Worm (Caenorhabditis elegans) whole organism, L4 larva: ENCODE results near the gene npp-15.
A peak's percentile ranks its signal among the peaks of the same experiment; 100 is the strongest.

Experiments used
- D1046.2 ChIP-seq: fragments of 200-800 bp; sonication (Bioruptor generic); IDR thresholded peaks from 2 replicates; pipeline ENCODE4 v1.3.6; 2022; ENCODE audit warnings: missing genetic modification characterization, missing compliant biosample characterization
- F10B5.3 ChIP-seq: sonication (generic microtip); optimal IDR thresholded peaks from 2 replicates; lab custom pipeline; 2016; ENCODE audit warnings: mild to moderate bottlenecking, missing genetic modification characterization, missing compliant biosample characterization
- F49E8.2 ChIP-seq: sonication (generic microtip); optimal IDR thresholded peaks from 2 replicates; lab custom pipeline; 2016; ENCODE audit warnings: missing compliant biosample characterization, mild to moderate bottlenecking, missing genetic modification characterization, borderline replicate concordance
- R02D3.7 ChIP-seq: fragments of 150-350 bp; sonication (generic microtip); optimal IDR thresholded peaks from 3 replicates; lab custom pipeline; 2014; ENCODE audit warnings: missing biosample characterization, missing genetic modification characterization
- T20F7.1 ChIP-seq: fragments of 200-800 bp; sonication (Bioruptor generic); optimal IDR thresholded peaks from 2 replicates; lab custom pipeline; 2018; ENCODE audit warnings: mild to moderate bottlenecking, missing genetic modification characterization, missing compliant biosample characterization
- T26A8.4 ChIP-seq: fragments of 200-800 bp; sonication (Bioruptor generic); IDR thresholded peaks from 2 replicates; pipeline ENCODE4 v1.3.6; 2022; ENCODE audit warnings: missing genetic modification characterization, missing compliant biosample characterization
- Y105C5A.15 ChIP-seq: fragments of 200-800 bp; sonication (Bioruptor generic); IDR thresholded peaks from 2 replicates; pipeline ENCODE4 v1.3.6; 2022; ENCODE audit warnings: missing genetic modification characterization, missing compliant biosample characterization
- Y75B8A.6 ChIP-seq: fragments of 200-800 bp; sonication (Bioruptor generic); IDR thresholded peaks from 2 replicates; pipeline ENCODE4 v1.3.6; 2022; ENCODE audit warnings: missing genetic modification reagents, missing genetic modification characterization, missing compliant biosample characterization
- ZK337.2 ChIP-seq: fragments of 200-800 bp; sonication (Bioruptor generic); IDR thresholded peaks from 2 replicates; pipeline ENCODE4 v1.3.6; 2022; ENCODE audit warnings: missing genetic modification reagents, missing genetic modification characterization, missing compliant biosample characterization
- aha-1 ChIP-seq: fragments of 150-350 bp; peaks from one replicate; lab custom pipeline; 2014; ENCODE audit warnings: missing biosample characterization, missing genetic modification characterization
- aly-2 ChIP-seq: sonication (generic microtip); optimal IDR thresholded peaks from 2 replicates; lab custom pipeline; 2018; ENCODE audit warnings: missing biosample characterization, missing genetic modification characterization
- ceh-20 ChIP-seq: fragments of 200-800 bp; sonication (Bioruptor generic); IDR thresholded peaks from 2 replicates; pipeline ENCODE4 v1.3.6; 2022; ENCODE audit warnings: missing genetic modification reagents, missing genetic modification characterization, missing compliant biosample characterization
- ceh-32 ChIP-seq: sonication (generic microtip); optimal IDR thresholded peaks from 2 replicates; lab custom pipeline; 2016; ENCODE audit warnings: mild to moderate bottlenecking, missing genetic modification characterization, missing compliant biosample characterization; ENCODE audit not compliant: poor library complexity
- ces-1 ChIP-seq: fragments of 150-350 bp; sonication (generic microtip); optimal IDR thresholded peaks from 4 replicates; lab custom pipeline; 2014; ENCODE audit warnings: missing biosample characterization, missing genetic modification reagents, missing genetic modification characterization
- ctbp-1 ChIP-seq: fragments of 200-800 bp; sonication (Bioruptor generic); IDR thresholded peaks from 2 replicates; pipeline ENCODE4 v1.3.6; 2022; ENCODE audit warnings: missing genetic modification reagents, missing genetic modification characterization, missing compliant biosample characterization
- daf-16 ChIP-seq, 3 experiments: sonication (generic microtip); optimal IDR thresholded peaks; 2 replicates each; lab custom pipeline; 2016 to 2017; ENCODE audit warnings: missing genetic modification characterization in 3 of 3, missing genetic modification reagents in 3 of 3, mild to moderate bottlenecking in 2 of 3, missing compliant biosample characterization in 2 of 3, missing biosample characterization in 1 of 3, moderate library complexity in 1 of 3
- egl-27 ChIP-seq: sonication (generic microtip); optimal IDR thresholded peaks from 3 replicates; lab custom pipeline; 2017; ENCODE audit warnings: missing biosample characterization, missing genetic modification reagents, missing genetic modification characterization
- egl-43 ChIP-seq: fragments of 200-800 bp; sonication (Bioruptor generic); IDR thresholded peaks from 2 replicates; pipeline ENCODE4 v1.3.6; 2022; ENCODE audit warnings: missing genetic modification reagents, missing genetic modification characterization, missing compliant biosample characterization
- fkh-10 ChIP-seq: fragments of 150-350 bp; optimal IDR thresholded peaks from 2 replicates; lab custom pipeline; 2014; ENCODE audit warnings: missing biosample characterization, missing genetic modification reagents, missing genetic modification characterization
- hif-1 ChIP-seq, 2 experiments: sonication (generic microtip); optimal IDR thresholded peaks; 2 replicates each; lab custom pipeline; 2016 to 2017; ENCODE audit warnings: missing compliant biosample characterization in 2 of 2, missing genetic modification characterization in 2 of 2, missing genetic modification reagents in 2 of 2, missing genotype in 2 of 2, mild to moderate bottlenecking in 1 of 2
- hlh-11 ChIP-seq: fragments of 200-800 bp; sonication (Bioruptor generic); optimal IDR thresholded peaks from 2 replicates; lab custom pipeline; 2018; ENCODE audit warnings: mild to moderate bottlenecking, missing genetic modification characterization, missing compliant biosample characterization
- hlh-30 ChIP-seq: sonication (generic microtip); optimal IDR thresholded peaks from 2 replicates; lab custom pipeline; 2017; ENCODE audit warnings: antibody characterized with exemption, mild to moderate bottlenecking, missing genetic modification characterization, missing compliant biosample characterization; ENCODE audit not compliant: insufficient read depth
- lin-1 ChIP-seq: fragments of 200-800 bp; sonication (Bioruptor generic); IDR thresholded peaks from 2 replicates; pipeline ENCODE4 v1.3.6; 2022; ENCODE audit warnings: missing genetic modification reagents, missing genetic modification characterization, missing compliant biosample characterization
- lin-13 ChIP-seq: fragments of 150-350 bp; optimal IDR thresholded peaks from 2 replicates; lab custom pipeline; 2014; ENCODE audit warnings: missing biosample characterization, missing genetic modification reagents, missing genetic modification characterization
- lin-15B ChIP-seq: fragments of 150-350 bp; sonication (generic microtip); optimal IDR thresholded peaks from 3 replicates; lab custom pipeline; 2014; ENCODE audit warnings: missing biosample characterization, missing genetic modification characterization
- lin-29 ChIP-seq: fragments of 200-800 bp; sonication (Bioruptor generic); IDR thresholded peaks from 2 replicates; pipeline ENCODE4 v1.3.6; 2022; ENCODE audit warnings: missing genetic modification reagents, missing genetic modification characterization, missing compliant biosample characterization
- lin-39 ChIP-seq: fragments of 150-350 bp; optimal IDR thresholded peaks from 2 replicates; lab custom pipeline; 2014; ENCODE audit warnings: missing biosample characterization, missing genetic modification reagents, missing genetic modification characterization
- lir-3 ChIP-seq: sonication (generic microtip); optimal IDR thresholded peaks from 2 replicates; lab custom pipeline; 2016; ENCODE audit warnings: mild to moderate bottlenecking, missing genetic modification characterization, missing compliant biosample characterization
- lsy-2 ChIP-seq, 2 experiments: fragments of 150-350 bp in 1 of 2; sonication (generic microtip) in 1 of 2; optimal IDR thresholded peaks; 2 replicates each; lab custom pipeline; 2014 to 2017; ENCODE audit warnings: missing biosample characterization in 2 of 2, missing genetic modification characterization in 2 of 2
- mdl-1 ChIP-seq, 2 experiments: fragments of 150-350 bp in 1 of 2; sonication (generic microtip) in 1 of 2; optimal IDR thresholded peaks; 2 replicates each; lab custom pipeline; 2014 to 2017; ENCODE audit warnings: missing biosample characterization in 2 of 2, missing genetic modification characterization in 2 of 2
- mdt-29 ChIP-seq: fragments of 200-800 bp; sonication (Bioruptor generic); IDR thresholded peaks from 2 replicates; pipeline ENCODE4 v1.3.6; 2022; ENCODE audit warnings: missing genetic modification reagents, missing genetic modification characterization, missing compliant biosample characterization
- mep-1 ChIP-seq: fragments of 150-350 bp; sonication (generic microtip); optimal IDR thresholded peaks from 3 replicates; lab custom pipeline; 2014; ENCODE audit warnings: missing biosample characterization, missing genetic modification characterization
- mes-2 ChIP-seq: sonication (generic microtip); optimal IDR thresholded peaks from 2 replicates; lab custom pipeline; 2016; ENCODE audit warnings: missing genotype, mild to moderate bottlenecking, missing genetic modification characterization, missing compliant biosample characterization; ENCODE audit not compliant: poor library complexity, severe bottlenecking
- mxl-3 ChIP-seq: fragments of 200-800 bp; sonication (Bioruptor generic); optimal IDR thresholded peaks from 2 replicates; lab custom pipeline; 2018; ENCODE audit warnings: mild to moderate bottlenecking, missing genetic modification characterization, missing compliant biosample characterization
- nhr-10 ChIP-seq: fragments of 150-350 bp; optimal IDR thresholded peaks from 2 replicates; lab custom pipeline; 2014; ENCODE audit warnings: missing biosample characterization, missing genetic modification characterization
- nhr-11 ChIP-seq: fragments of 150-350 bp; optimal IDR thresholded peaks from 2 replicates; lab custom pipeline; 2014; ENCODE audit warnings: missing biosample characterization, missing genetic modification characterization
- nhr-237 ChIP-seq: sonication (generic microtip); optimal IDR thresholded peaks from 2 replicates; lab custom pipeline; 2017; ENCODE audit warnings: missing biosample characterization, missing genetic modification characterization
- nhr-28 ChIP-seq: fragments of 150-350 bp; optimal IDR thresholded peaks from 2 replicates; lab custom pipeline; 2014; ENCODE audit warnings: missing biosample characterization, missing genetic modification characterization
- nhr-48 ChIP-seq: sonication (generic microtip); optimal IDR thresholded peaks from 2 replicates; lab custom pipeline; 2016; ENCODE audit warnings: mild to moderate bottlenecking, missing genetic modification characterization, missing compliant biosample characterization
- nhr-76 ChIP-seq: fragments of 150-350 bp; optimal IDR thresholded peaks from 2 replicates; lab custom pipeline; 2014; ENCODE audit warnings: missing biosample characterization, missing genetic modification characterization
- pha-4 ChIP-seq, 2 experiments: fragments of 150-350 bp in 1 of 2; fragments of 200-800 bp in 1 of 2; sonication (Bioruptor generic) in 1 of 2; IDR thresholded peaks in 1 of 2; optimal IDR thresholded peaks in 1 of 2; 2 replicates each; pipeline versions ENCODE4 v1.3.6 to Lab custom; 2014 to 2022; ENCODE audit warnings: missing genetic modification characterization in 2 of 2, missing genetic modification reagents in 2 of 2, missing biosample characterization in 1 of 2, missing compliant biosample characterization in 1 of 2
- php-3 ChIP-seq: fragments of 200-800 bp; sonication (Bioruptor generic); IDR thresholded peaks from 2 replicates; pipeline ENCODE4 v1.3.6; 2022; ENCODE audit warnings: missing genetic modification reagents, missing genetic modification characterization, missing compliant biosample characterization
- saeg-2 ChIP-seq: fragments of 200-800 bp; sonication (Bioruptor generic); IDR thresholded peaks from 2 replicates; pipeline ENCODE4 v1.3.6; 2022; ENCODE audit warnings: missing genetic modification reagents, missing genetic modification characterization, missing compliant biosample characterization
- set-16 ChIP-seq: fragments of 200-800 bp; sonication (Bioruptor generic); IDR thresholded peaks from 2 replicates; pipeline ENCODE4 v1.3.6; 2022; ENCODE audit warnings: missing genetic modification reagents, missing genetic modification characterization, missing compliant biosample characterization
- unc-62 ChIP-seq, 3 experiments: fragments of 150-350 bp in 1 of 3; sonication (generic microtip); optimal IDR thresholded peaks in 2 of 3; peaks in 1 of 3; 1 replicate in 1 of 3; 2 replicates in 2 of 3; lab custom pipeline; 2014 to 2017; ENCODE audit warnings: missing biosample characterization in 3 of 3, missing genetic modification characterization in 3 of 3, missing genetic modification reagents in 3 of 3, missing genotype in 1 of 3
- zfp-2 ChIP-seq: sonication (generic microtip); optimal IDR thresholded peaks from 2 replicates; lab custom pipeline; 2016; ENCODE audit warnings: mild to moderate bottlenecking, missing genetic modification characterization, missing compliant biosample characterization
- zip-2 ChIP-seq: fragments of 150-350 bp; optimal IDR thresholded peaks from 2 replicates; lab custom pipeline; 2014; ENCODE audit warnings: missing biosample characterization, missing genetic modification characterization
- ztf-11 ChIP-seq: fragments of 150-350 bp; optimal IDR thresholded peaks from 2 replicates; lab custom pipeline; 2014; ENCODE audit warnings: missing biosample characterization, missing genetic modification characterization

npp-15 gene

ce11 chrIII:7891573-7892306 lies 37.1 kb upstream of the npp-15 start, which contains the start of the genes ZK688.5 and fahd-1:
TSS of gene ZK688.5 (minus strand) at chrIII:7891623.
TSS of gene fahd-1 (plus strand) at chrIII:7892256.
- TF ChIP-seq nhr-48 (tag; lab: Kevin White, UChicago), result peak; percentile 31
- peak; percentile 45 for TF ChIP-seq nhr-10 (tag; lab: Kevin White, UChicago)
- TF ChIP-seq ctbp-1 (GFP tag; lab: Robert Waterston, UW), result peak; percentile 57
- TF ChIP-seq ceh-20 (GFP tag; lab: Robert Waterston, UW), result 0 out of 2 replicates have a peak, but pooled peaks have one; percentile 46
- peak; percentile 78 for TF ChIP-seq nhr-11
- TF ChIP-seq ZK337.2 (GFP tag; lab: Robert Waterston, UW), result no peak
- TF ChIP-seq lin-39 (tag; lab: Kevin White, UChicago), result no peak
- no peak for TF ChIP-seq nhr-76
- TF ChIP-seq R02D3.7 (tag; lab: Kevin White, UChicago), result no peak
- no peak; the same call in 1 of the 2 replicates for TF ChIP-seq pha-4 (GFP tag; IDR thresholded peaks at IDR 0.05; lab: Robert Waterston, UW)
- peak; percentile 63 for TF ChIP-seq pha-4 (tag; optimal IDR thresholded peaks at IDR 0.05; lab: Kevin White, UChicago)
- TF ChIP-seq mxl-3 (GFP tag; lab: Kevin White, UChicago), result peak; percentile 98
- TF ChIP-seq zip-2 (tag; lab: Kevin White, UChicago), result no peak
- TF ChIP-seq fkh-10 (GFP tag; lab: Kevin White, UChicago), result peak; percentile 48
- no peak for TF ChIP-seq daf-16 (GFP tag; optimal IDR thresholded peaks at IDR 0.05; lab: Kevin White, UChicago)
- TF ChIP-seq daf-16 (tag; optimal IDR thresholded peaks at IDR 0.05; lab: Kevin White, UChicago), result peak; percentile 58
- no peak for TF ChIP-seq mdt-29 (GFP tag; lab: Robert Waterston, UW)
- no peak for TF ChIP-seq egl-27
- TF ChIP-seq F49E8.2 (tag; lab: Kevin White, UChicago), result no peak
- TF ChIP-seq aly-2 (tag; lab: Kevin White, UChicago), result no peak
- peak; percentile 72 for TF ChIP-seq mes-2 (tag; lab: Kevin White, UChicago)
- TF ChIP-seq mdl-1 (tag; optimal IDR thresholded peaks at IDR 0.05; lab: Kevin White, UChicago), result peak; percentile 68 to 94
- no peak for TF ChIP-seq ztf-11 (tag; lab: Kevin White, UChicago)
- peak in 1 of 2 experiments; percentile 68 for TF ChIP-seq hif-1 (tag; optimal IDR thresholded peaks at IDR 0.05; lab: Kevin White, UChicago)
- peak; percentile 65 for TF ChIP-seq aha-1 (tag; lab: Kevin White, UChicago)
- no peak for TF ChIP-seq lin-15B (tag; lab: Kevin White, UChicago)
- TF ChIP-seq ces-1 (GFP tag; lab: Kevin White, UChicago), result no peak
- no peak for TF ChIP-seq lin-29 (GFP tag; lab: Robert Waterston, UW)
- no peak for TF ChIP-seq saeg-2 (GFP tag; lab: Robert Waterston, UW)
- peak; percentile 88 for TF ChIP-seq mep-1 (tag; lab: Kevin White, UChicago)
- no peak for TF ChIP-seq egl-43 (GFP tag; lab: Robert Waterston, UW)
- TF ChIP-seq lir-3 (tag; lab: Kevin White, UChicago), result no peak
- peak; percentile 91 for TF ChIP-seq hlh-11 (tag; lab: Kevin White, UChicago)
- peak; percentile 40 for TF ChIP-seq T20F7.1
- no peak for TF ChIP-seq ceh-32
- peak; percentile 23 to 67 for TF ChIP-seq lsy-2 (tag; optimal IDR thresholded peaks at IDR 0.05; lab: Kevin White, UChicago)
- TF ChIP-seq zfp-2 (tag; lab: Kevin White, UChicago), result no peak
- TF ChIP-seq unc-62 (GFP tag; optimal IDR thresholded peaks at IDR 0.05 in 1 of 2; lab: Kevin White, UChicago), result no peak
- no peak for TF ChIP-seq unc-62 (tag; optimal IDR thresholded peaks at IDR 0.05; lab: Kevin White, UChicago)
- no peak for TF ChIP-seq Y75B8A.6 (GFP tag; lab: Robert Waterston, UW)
- peak; percentile 72 for TF ChIP-seq nhr-28 (tag; lab: Kevin White, UChicago)
- TF ChIP-seq hlh-30 (tag; lab: Kevin White, UChicago), result peak; percentile 84
- peak; percentile 69 for TF ChIP-seq lin-1 (GFP tag; lab: Robert Waterston, UW)
- TF ChIP-seq lin-13, result no peak
- no peak for TF ChIP-seq D1046.2 (GFP tag; lab: Robert Waterston, UW)
- no peak for TF ChIP-seq F10B5.3 (tag; lab: Kevin White, UChicago)
- TF ChIP-seq set-16 (GFP tag; lab: Robert Waterston, UW), result no peak; the same call in 1 of the 2 replicates
- no peak for TF ChIP-seq nhr-237 (tag; lab: Kevin White, UChicago)
- peak; percentile 18; the same call in 1 of the 2 replicates for TF ChIP-seq T26A8.4 (GFP tag; lab: Robert Waterston, UW)
- TF ChIP-seq php-3 (GFP tag; lab: Robert Waterston, UW), result 0 out of 2 replicates have a peak, but pooled peaks have one; percentile 25
- no peak for TF ChIP-seq Y105C5A.15 (GFP tag; lab: Robert Waterston, UW)
